Worm (Caenorhabditis elegans): ENCODE measurements around the gene lido-10.

Gene lido-10

ce11 chrII:3043358-3043757 is 41.0 kb downstream of the lido-10 start, which contains the start of gene B0454.8:
Gene B0454.8, minus strand, starts transcription at chrII:3043458.
- TF ChIP-seq dao-5 (tag; optimal IDR thresholded peaks at IDR 0.05) (no peak), him-1 (tag; optimal IDR thresholded peaks at IDR 0.05) (no peak), W03F9.2 (tag; optimal IDR thresholded peaks at IDR 0.05) (no peak)

- TF ChIP-seq dao-5 (tag; optimal IDR thresholded peaks at IDR 0.05) (no peak), W03F9.2 (tag; optimal IDR thresholded peaks at IDR 0.05) (no peak), him-1 (tag; optimal IDR thresholded peaks at IDR 0.05) (no peak)
Measured at ce11 chrII:3044023-3044422, 41.7 kb downstream of the lido-10 start, which contains the start of gene sri-29. Gene sri-29, plus strand, starts transcription at chrII:3044323.

- TF ChIP-seq W03F9.2 (tag; optimal IDR thresholded peaks at IDR 0.05), result no peak
- no peak for TF ChIP-seq dao-5 (tag; optimal IDR thresholded peaks at IDR 0.05)
- no peak for TF ChIP-seq him-1 (tag; optimal IDR thresholded peaks at IDR 0.05)
Measured at ce11 chrII:3045422-3045821, 43.1 kb downstream of the lido-10 start.

ce11 chrII:3045875-3046274 is 43.6 kb downstream of the lido-10 start, which contains the start of gene sri-30:
Gene sri-30, plus strand, starts transcription at chrII:3046175.
- TF ChIP-seq W03F9.2 (tag; optimal IDR thresholded peaks at IDR 0.05) (no peak), dao-5 (tag; optimal IDR thresholded peaks at IDR 0.05) (no peak), him-1 (tag; optimal IDR thresholded peaks at IDR 0.05) (no peak)

- TF ChIP-seq dao-5 (tag; optimal IDR thresholded peaks at IDR 0.05), result no peak
Measured at ce11 chrII:3048378-3048777, 46.1 kb downstream of the lido-10 start, which contains the start of gene sri-28. Gene sri-28, plus strand, starts transcription at chrII:3048678.

ce11 chrII:3048989-3049388 is 46.7 kb downstream of the lido-10 start:
- TF ChIP-seq W03F9.2 (tag; optimal IDR thresholded peaks at IDR 0.05), result no peak
- TF ChIP-seq dao-5 (tag; optimal IDR thresholded peaks at IDR 0.05), result no peak
- TF ChIP-seq him-1 (tag; optimal IDR thresholded peaks at IDR 0.05), result no peak

ce11 chrII:3050703-3051102 is 48.4 kb downstream of the lido-10 start, which contains the start of gene sri-31:
Gene sri-31, plus strand, starts transcription at chrII:3051003.
- no peak for TF ChIP-seq dao-5 (tag; optimal IDR thresholded peaks at IDR 0.05)
- no peak for TF ChIP-seq W03F9.2 (tag; optimal IDR thresholded peaks at IDR 0.05)
- no peak for TF ChIP-seq him-1 (tag; optimal IDR thresholded peaks at IDR 0.05)

- TF ChIP-seq dao-5 (tag; optimal IDR thresholded peaks at IDR 0.05), result no peak
- no peak for TF ChIP-seq him-1 (tag; optimal IDR thresholded peaks at IDR 0.05)
- TF ChIP-seq W03F9.2 (tag; optimal IDR thresholded peaks at IDR 0.05), result no peak
Measured at ce11 chrII:3051332-3051731, 49.0 kb downstream of the lido-10 start.

- TF ChIP-seq dao-5 (tag; optimal IDR thresholded peaks at IDR 0.05), result no peak
- TF ChIP-seq W03F9.2 (tag; optimal IDR thresholded peaks at IDR 0.05), result no peak
- TF ChIP-seq him-1 (tag; optimal IDR thresholded peaks at IDR 0.05), result no peak
Measured at ce11 chrII:3052843-3053242, 50.5 kb downstream of the lido-10 start.
